Fruit fly (Drosophila melanogaster) whole organism, prepupa: ENCODE results near the gene CG34256.

Experiments
- Blimp-1 ChIP-seq: fragments of 200-800 bp; sonication (Bioruptor generic); optimal IDR thresholded peaks from 3 replicates; lab custom pipeline; 2017; ENCODE audit warnings: missing biosample characterization, missing genetic modification characterization, mild to moderate bottlenecking, moderate library complexity, missing genetic modification reagents
- CG10631 ChIP-seq: fragments of 200-800 bp; sonication (Bioruptor generic); optimal IDR thresholded peaks from 2 replicates; lab custom pipeline; 2016; ENCODE audit warnings: missing biosample characterization, missing genetic modification characterization
- CG10669 ChIP-seq: fragments of 200-800 bp; sonication (Bioruptor generic); optimal IDR thresholded peaks from 3 replicates; lab custom pipeline; 2018; ENCODE audit warnings: missing biosample characterization, mild to moderate bottlenecking, missing genetic modification characterization, moderate library complexity
- CG15336 ChIP-seq: fragments of 200-800 bp; sonication (Bioruptor generic); IDR thresholded peaks from 2 replicates; pipeline ENCODE4 v1.3.6; 2022; ENCODE audit warnings: missing biosample characterization, missing genetic modification characterization
- CG16779 ChIP-seq: fragments of 200-800 bp; sonication (Bioruptor generic); optimal IDR thresholded peaks from 3 replicates; lab custom pipeline; 2017; ENCODE audit warnings: missing biosample characterization, mild to moderate bottlenecking, missing genetic modification characterization
- CG31627 ChIP-seq: fragments of 200-800 bp; sonication (Bioruptor generic); optimal IDR thresholded peaks from 3 replicates; lab custom pipeline; 2016; ENCODE audit warnings: missing biosample characterization, missing genetic modification characterization
- CG34406 ChIP-seq: fragments of 200-800 bp; sonication (Bioruptor generic); optimal IDR thresholded peaks from 3 replicates; lab custom pipeline; 2016; ENCODE audit warnings: missing biosample characterization, missing genetic modification characterization
- CG3919 ChIP-seq: fragments of 200-800 bp; sonication (Bioruptor generic); optimal IDR thresholded peaks from 3 replicates; lab custom pipeline; 2016; ENCODE audit warnings: missing biosample characterization, missing genetic modification characterization
- CG4318 ChIP-seq: fragments of 200-800 bp; sonication (Bioruptor generic); optimal IDR thresholded peaks from 3 replicates; lab custom pipeline; 2017; ENCODE audit warnings: missing biosample characterization, mild to moderate bottlenecking, missing genetic modification characterization
- CG6163 ChIP-seq: fragments of 200-800 bp; sonication (Bioruptor generic); IDR thresholded peaks from 3 replicates; pipeline ENCODE4 v1.3.6; 2022; ENCODE audit warnings: missing biosample characterization, missing genetic modification characterization
- CG6276 ChIP-seq: fragments of 200-800 bp; sonication (Bioruptor generic); optimal IDR thresholded peaks from 2 replicates; lab custom pipeline; 2017; ENCODE audit warnings: missing biosample characterization, mild to moderate bottlenecking, missing genetic modification characterization
- CG6808 ChIP-seq: fragments of 200-800 bp; sonication (Bioruptor generic); optimal IDR thresholded peaks from 3 replicates; lab custom pipeline; 2017; ENCODE audit warnings: missing biosample characterization, missing genetic modification characterization, mild to moderate bottlenecking, moderate library complexity, missing genetic modification reagents
- CG6854 ChIP-seq: fragments of 200-800 bp; sonication (Bioruptor generic); optimal IDR thresholded peaks from 2 replicates; lab custom pipeline; 2017; ENCODE audit warnings: missing biosample characterization, mild to moderate bottlenecking, missing genetic modification characterization
- CG8119 ChIP-seq: fragments of 200-800 bp; sonication (Bioruptor generic); IDR thresholded peaks from 3 replicates; pipeline ENCODE4 v1.3.6; 2022; ENCODE audit warnings: missing biosample characterization, missing genetic modification characterization
- CG8632 ChIP-seq: fragments of 200-800 bp; sonication (Bioruptor generic); optimal IDR thresholded peaks from 3 replicates; lab custom pipeline; 2016; ENCODE audit warnings: missing biosample characterization, missing genetic modification characterization
- CG9139 ChIP-seq: fragments of 200-800 bp; sonication (Bioruptor generic); optimal IDR thresholded peaks from 3 replicates; lab custom pipeline; 2017; ENCODE audit warnings: missing biosample characterization, mild to moderate bottlenecking, missing genetic modification characterization
- Eip75B ChIP-seq: fragments of 200-800 bp; sonication (Bioruptor generic); optimal IDR thresholded peaks from 3 replicates; lab custom pipeline; 2016; ENCODE audit warnings: missing biosample characterization, missing genetic modification characterization
- Eip78C ChIP-seq: fragments of 200-800 bp; sonication (Bioruptor generic); peaks from one replicate; lab custom pipeline; 2016; ENCODE audit warnings: missing biosample characterization, missing genetic modification characterization
- Eip93F ChIP-seq: fragments of 200-800 bp; sonication (Bioruptor generic); optimal IDR thresholded peaks from 2 replicates; lab custom pipeline; 2016; ENCODE audit warnings: missing biosample characterization, mild to moderate bottlenecking, missing genetic modification characterization
- Ets96B ChIP-seq: fragments of 200-800 bp; optimal IDR thresholded peaks from 2 replicates; lab custom pipeline; 2019; ENCODE audit warnings: missing biosample characterization, mild to moderate bottlenecking, missing genetic modification characterization, moderate library complexity
- Hr38 ChIP-seq: sonication (Bioruptor generic); optimal IDR thresholded peaks from 2 replicates; lab custom pipeline; 2016; ENCODE audit warnings: missing biosample characterization, missing genetic modification characterization
- Hr39 ChIP-seq: fragments of 200-800 bp; sonication (Bioruptor generic); optimal IDR thresholded peaks from 2 replicates; lab custom pipeline; 2016; ENCODE audit warnings: missing biosample characterization, missing genetic modification characterization
- Hr4 ChIP-seq: fragments of 200-800 bp; sonication (Bioruptor generic); optimal IDR thresholded peaks from 3 replicates; lab custom pipeline; 2016; ENCODE audit warnings: missing biosample characterization, missing genetic modification characterization
- Lpt ChIP-seq: fragments of 200-800 bp; sonication (Bioruptor generic); optimal IDR thresholded peaks from 3 replicates; lab custom pipeline; 2016; ENCODE audit warnings: missing biosample characterization, missing genetic modification characterization
- Met ChIP-seq: fragments of 200-800 bp; sonication (Bioruptor generic); optimal IDR thresholded peaks from 3 replicates; lab custom pipeline; 2016; ENCODE audit warnings: missing biosample characterization, missing genetic modification characterization
- OdsH ChIP-seq: fragments of 200-800 bp; sonication (Bioruptor generic); optimal IDR thresholded peaks from 3 replicates; lab custom pipeline; 2016; ENCODE audit warnings: missing biosample characterization, missing genetic modification characterization
- Smox ChIP-seq: fragments of 200-800 bp; sonication (Bioruptor generic); optimal IDR thresholded peaks from 3 replicates; lab custom pipeline; 2016; ENCODE audit warnings: missing biosample characterization, missing genetic modification characterization
- Sox14 ChIP-seq: fragments of 200-800 bp; sonication (Bioruptor generic); optimal IDR thresholded peaks from 3 replicates; lab custom pipeline; 2016; ENCODE audit warnings: missing biosample characterization, missing genetic modification characterization
- Sox15 ChIP-seq: fragments of 200-800 bp; sonication (Bioruptor generic); optimal IDR thresholded peaks from 3 replicates; lab custom pipeline; 2016; ENCODE audit warnings: missing biosample characterization, missing genetic modification characterization
- achi ChIP-seq: fragments of 200-800 bp; sonication (Bioruptor generic); optimal IDR thresholded peaks from 3 replicates; lab custom pipeline; 2016; ENCODE audit warnings: missing biosample characterization, missing genetic modification characterization
- cyc ChIP-seq: fragments of 200-800 bp; sonication (Bioruptor generic); optimal IDR thresholded peaks from 3 replicates; lab custom pipeline; 2016; ENCODE audit warnings: missing biosample characterization, missing genetic modification characterization
- dac ChIP-seq: fragments of 200-800 bp; sonication (Bioruptor generic); optimal IDR thresholded peaks from 2 replicates; lab custom pipeline; 2017; ENCODE audit warnings: missing biosample characterization, mild to moderate bottlenecking, missing genetic modification characterization
- dsx ChIP-seq: fragments of 200-800 bp; optimal IDR thresholded peaks from 3 replicates; lab custom pipeline; 2019; ENCODE audit warnings: missing biosample characterization, mild to moderate bottlenecking, missing genetic modification characterization, moderate library complexity; ENCODE audit not compliant: poor library complexity, severe bottlenecking
- eg ChIP-seq: fragments of 200-800 bp; sonication (Bioruptor generic); IDR thresholded peaks from 3 replicates; pipeline ENCODE4 v1.3.6; 2022; ENCODE audit warnings: missing biosample characterization, missing genetic modification characterization
- esn ChIP-seq: fragments of 200-800 bp; sonication (Bioruptor generic); optimal IDR thresholded peaks from 2 replicates; lab custom pipeline; 2016; ENCODE audit warnings: missing biosample characterization, mild to moderate bottlenecking, missing genetic modification characterization, moderate library complexity
- fd59A ChIP-seq: fragments of 200-800 bp; sonication (Bioruptor generic); optimal IDR thresholded peaks from 2 replicates; lab custom pipeline; 2017; ENCODE audit warnings: missing biosample characterization, mild to moderate bottlenecking, missing genetic modification characterization, missing genetic modification reagents
- fd85E ChIP-seq: fragments of 200-800 bp; sonication (Bioruptor generic); optimal IDR thresholded peaks from 3 replicates; lab custom pipeline; 2016; ENCODE audit warnings: missing biosample characterization, missing genetic modification characterization
- fkh ChIP-seq: fragments of 200-800 bp; sonication (Bioruptor generic); optimal IDR thresholded peaks from 3 replicates; lab custom pipeline; 2017; ENCODE audit warnings: missing biosample characterization, mild to moderate bottlenecking, missing genetic modification characterization, moderate library complexity
- lz ChIP-seq: fragments of 200-800 bp; sonication (Bioruptor generic); optimal IDR thresholded peaks from 3 replicates; lab custom pipeline; 2016; ENCODE audit warnings: missing biosample characterization, missing genetic modification characterization
- pdm3 ChIP-seq: fragments of 200-800 bp; sonication (Bioruptor generic); optimal IDR thresholded peaks from 3 replicates; lab custom pipeline; 2016; ENCODE audit warnings: missing biosample characterization, missing genetic modification characterization
- salr ChIP-seq, 2 experiments: fragments of 200-800 bp; sonication (Bioruptor generic); optimal IDR thresholded peaks; 3 replicates each; lab custom pipeline; 2016 to 2018; ENCODE audit warnings: missing biosample characterization in 2 of 2, missing genetic modification characterization in 2 of 2, mild to moderate bottlenecking in 1 of 2
- ss ChIP-seq, 2 experiments: fragments of 200-800 bp; sonication (Bioruptor generic); optimal IDR thresholded peaks; 2 replicates in 1 of 2; 3 replicates in 1 of 2; lab custom pipeline; 2017 to 2018; ENCODE audit warnings: mild to moderate bottlenecking in 2 of 2, missing biosample characterization in 2 of 2, missing genetic modification characterization in 2 of 2, moderate library complexity in 1 of 2
- svp ChIP-seq: fragments of 200-800 bp; sonication (Bioruptor generic); peaks from one replicate; lab custom pipeline; 2016; ENCODE audit warnings: missing biosample characterization, missing genetic modification characterization
- topi ChIP-seq: fragments of 200-800 bp; sonication (Bioruptor generic); optimal IDR thresholded peaks from 3 replicates; lab custom pipeline; 2016; ENCODE audit warnings: missing biosample characterization, missing genetic modification characterization
- vri ChIP-seq: fragments of 200-800 bp; sonication (Bioruptor generic); optimal IDR thresholded peaks from 3 replicates; lab custom pipeline; 2016; ENCODE audit warnings: missing biosample characterization, mild to moderate bottlenecking, missing genetic modification characterization

CG34256 gene

DNA sequence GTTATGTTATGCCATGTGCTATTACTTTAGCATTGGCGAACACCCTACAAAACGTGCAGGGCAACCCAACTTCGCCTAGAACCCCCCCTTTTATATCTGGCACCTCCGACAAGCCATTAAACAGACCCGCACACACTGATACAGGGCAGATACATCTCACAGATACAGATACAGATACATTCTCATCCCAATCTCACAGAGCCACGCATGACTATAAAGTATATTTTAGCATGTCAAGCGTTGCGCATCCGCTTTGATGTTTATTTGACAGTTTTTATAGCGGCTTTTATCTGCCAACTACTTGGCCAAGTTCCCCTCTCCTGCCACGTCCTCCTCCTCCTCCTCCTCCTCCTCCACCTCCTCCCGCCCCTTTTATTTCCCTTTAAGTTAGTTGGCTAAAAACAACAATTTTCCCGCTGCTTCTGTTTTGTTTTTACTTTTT, 29.7 kb upstream of the CG34256 start:
- peak in 1 of 2 experiments; percentile 37 for TF ChIP-seq ss (GFP tag; optimal IDR thresholded peaks at IDR 0.05; lab: Kevin White, UChicago)
- TF ChIP-seq CG9139 (GFP tag; lab: Kevin White, UChicago): no peak
- TF ChIP-seq fkh: peak; percentile 72

DNA sequence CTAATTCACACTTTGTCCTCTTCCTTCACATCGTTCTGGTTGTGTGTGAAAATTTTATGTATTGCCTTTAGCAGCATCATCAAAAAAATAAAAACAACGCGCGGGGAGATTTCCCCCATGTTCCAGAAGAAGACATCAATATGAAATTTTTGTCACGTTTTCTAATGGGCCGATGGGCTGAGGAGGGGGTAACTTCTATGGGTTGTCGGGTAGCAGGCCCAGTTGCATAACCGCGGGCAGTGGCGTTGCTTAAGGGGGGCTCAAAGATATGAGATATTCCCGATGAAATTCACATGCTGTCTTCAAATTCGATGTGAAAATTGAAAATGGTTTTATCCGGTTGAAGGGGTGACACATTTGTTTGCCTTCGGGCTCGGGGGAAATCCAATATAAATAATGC, 28.8 kb upstream of the CG34256 start:
- TF ChIP-seq fkh: peak; percentile 48
- TF ChIP-seq achi (GFP tag; lab: Kevin White, UChicago): no peak
- TF ChIP-seq, all 60 proteins: peak for 1

DNA sequence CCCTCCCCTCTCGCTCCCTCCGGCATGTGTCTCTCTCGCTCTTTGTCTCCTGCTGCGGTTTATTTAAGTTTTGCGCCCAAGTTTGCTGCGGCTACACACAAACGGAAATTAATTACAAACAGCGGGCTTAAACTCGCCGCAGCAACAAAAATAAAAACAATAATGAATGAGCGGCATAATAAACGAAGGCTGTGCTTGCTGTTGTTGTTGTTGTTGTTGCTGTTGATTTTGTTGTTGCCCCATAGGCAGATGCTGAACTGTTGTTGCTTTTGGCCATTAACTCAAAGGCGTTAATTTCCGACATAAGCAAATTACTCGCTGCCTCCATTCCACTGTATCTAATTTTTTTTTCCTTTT, 27.2 kb upstream of the CG34256 start:
- no peak for TF ChIP-seq eg (GFP tag; lab: Robert Waterston, UW)

DNA sequence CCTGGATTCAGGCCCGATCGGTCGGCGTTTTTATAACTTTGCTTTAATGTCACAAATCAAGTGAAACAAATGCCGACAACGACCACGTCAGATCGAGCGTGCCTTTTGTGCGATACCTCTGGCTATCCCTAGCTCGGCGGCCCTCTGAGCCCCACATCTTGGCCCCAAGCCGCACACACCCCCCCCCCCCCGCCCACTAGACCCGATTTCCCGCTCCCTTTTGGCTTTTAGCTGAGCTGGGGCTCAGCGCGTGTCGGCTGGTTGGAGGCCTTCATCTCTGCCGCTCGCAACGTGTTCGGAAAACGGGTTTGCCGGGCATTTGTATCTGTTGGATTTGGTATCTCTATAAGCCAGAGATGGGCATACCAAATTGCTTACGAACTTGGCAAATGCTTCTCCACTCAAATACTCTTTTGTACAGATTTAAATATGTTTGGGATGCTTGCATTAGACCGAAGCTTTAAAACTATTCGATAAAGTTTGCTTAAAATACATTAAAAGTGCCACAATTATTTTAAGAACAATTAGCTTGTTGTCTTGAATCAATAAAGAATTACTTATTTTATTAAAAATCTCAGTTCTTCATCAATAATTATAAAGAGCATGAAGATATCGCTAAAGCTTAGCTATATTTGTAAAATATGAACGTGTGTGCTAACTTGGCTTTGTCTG, 26.7 kb upstream of the CG34256 start:
- TF ChIP-seq CG6808 (GFP tag; lab: Kevin White, UChicago): peak; percentile 30
- peak; percentile 68 for TF ChIP-seq CG10631 (GFP tag; lab: Kevin White, UChicago)
- TF ChIP-seq Ets96B: peak; percentile 78
- TF ChIP-seq Eip93F (GFP tag; lab: Kevin White, UChicago): no peak
- TF ChIP-seq Hr38 (GFP tag; lab: Kevin White, UChicago): no peak
- peak; percentile 79 for TF ChIP-seq pdm3
- TF ChIP-seq fd59A: peak; percentile 69
- TF ChIP-seq Smox (GFP tag; lab: Kevin White, UChicago): peak; percentile 29
- TF ChIP-seq Sox14 (GFP tag; lab: Kevin White, UChicago): peak; percentile 70
- peak; percentile 71 for TF ChIP-seq CG10669 (GFP tag; lab: Kevin White, UChicago)
- TF ChIP-seq CG9139 (GFP tag; lab: Kevin White, UChicago): no peak
- peak; percentile 58 for TF ChIP-seq esn (GFP tag; lab: Kevin White, UChicago)
- no peak for TF ChIP-seq CG6854 (GFP tag; lab: Kevin White, UChicago)
- peak; percentile 47 for TF ChIP-seq Sox15
- TF ChIP-seq cyc: peak; percentile 15
- peak; percentile 54 for TF ChIP-seq topi
- TF ChIP-seq CG6163 (GFP tag; lab: Robert Waterston, UW): 0 out of 3 replicates have a peak, but pooled peaks have one; percentile 27
- peak; percentile 76 for TF ChIP-seq CG8119
- TF ChIP-seq CG16779 (tag; lab: Kevin White, UChicago): no peak
- TF ChIP-seq Hr39 (GFP tag; lab: Kevin White, UChicago): peak; percentile 43
- TF ChIP-seq CG31627 (GFP tag; lab: Kevin White, UChicago): peak; percentile 20
- peak; percentile 77 for TF ChIP-seq OdsH (GFP tag; lab: Kevin White, UChicago)
- TF ChIP-seq fd85E: peak; percentile 14
- TF ChIP-seq Blimp-1 (GFP tag; lab: Kevin White, UChicago): no peak
- TF ChIP-seq vri (GFP tag; lab: Kevin White, UChicago): peak; percentile 10
- TF ChIP-seq CG3919: peak; percentile 52
- peak; percentile 66 for TF ChIP-seq Lpt
- peak in 1 of 2 experiments; percentile 66 for TF ChIP-seq salr (GFP tag; optimal IDR thresholded peaks at IDR 0.05; lab: Kevin White, UChicago)
- peak; percentile 20 for TF ChIP-seq dac (GFP tag; lab: Kevin White, UChicago)
- peak; percentile 61 for TF ChIP-seq dsx
- TF ChIP-seq CG15336 (GFP tag; lab: Robert Waterston, UW): peak; percentile 78
- TF ChIP-seq Eip75B (GFP tag; lab: Kevin White, UChicago): peak; percentile 32
- TF ChIP-seq CG6276: peak; percentile 65
- peak; percentile 59 for TF ChIP-seq CG34406 (GFP tag; lab: Kevin White, UChicago)
- peak; percentile 47 for TF ChIP-seq lz (GFP tag; lab: Kevin White, UChicago)
- no peak for TF ChIP-seq fkh
- peak; percentile 76 for TF ChIP-seq Hr4
- TF ChIP-seq svp (GFP tag; lab: Kevin White, UChicago): no peak
- peak; percentile 86 for TF ChIP-seq Eip78C (GFP tag; lab: Kevin White, UChicago)
- peak; percentile 45 for TF ChIP-seq CG4318 (GFP tag; lab: Kevin White, UChicago)
- peak; percentile 54 for TF ChIP-seq CG8632
- peak; percentile 61 for TF ChIP-seq Met
